Worm (Caenorhabditis elegans) whole organism, L4/young adult: Measurements from ENCODE around the gene swd-2.1.

Source experiments
- W03F9.2 ChIP-seq: fragments of 150-350 bp; optimal IDR thresholded peaks from 2 replicates; lab custom pipeline; 2014; ENCODE audit warnings: missing biosample characterization, missing genetic modification characterization
- dao-5 ChIP-seq: sonication (generic microtip); optimal IDR thresholded peaks from 2 replicates; lab custom pipeline; 2016; ENCODE audit warnings: missing genotype, missing genetic modification characterization, moderate library complexity, missing compliant biosample characterization
- him-1 ChIP-seq: sonication (generic microtip); optimal IDR thresholded peaks from 2 replicates; lab custom pipeline; 2016; ENCODE audit warnings: missing genotype, missing genetic modification reagents, missing genetic modification characterization, missing compliant biosample characterization

The swd-2.1 gene

ce11 chrIV:7760117-7760516 lies 15.7 kb upstream of the swd-2.1 start, which contains the start of gene del-7:
TSS of gene del-7 (plus strand) at chrIV:7760417.
- TF ChIP-seq dao-5 (tag; lab: Kevin White, UChicago) (no peak), W03F9.2 (tag; lab: Kevin White, UChicago) (no peak), him-1 (no peak)

- TF ChIP-seq dao-5 (tag; lab: Kevin White, UChicago): no peak
- TF ChIP-seq him-1: no peak
- no peak for TF ChIP-seq W03F9.2 (tag; lab: Kevin White, UChicago)
Measured at ce11 chrIV:7763748-7764147, 12.1 kb upstream of the swd-2.1 start, which contains the start of the genes C46A5.6 and C46A5.1. TSS of gene C46A5.6 (minus strand) at chrIV:7763848. TSS of gene C46A5.1 (plus strand) at chrIV:7763931.

- TF ChIP-seq dao-5 (tag; lab: Kevin White, UChicago) (no peak), W03F9.2 (tag; lab: Kevin White, UChicago) (peak; percentile 37)
Measured at ce11 chrIV:7764319-7764718, 11.5 kb upstream of the swd-2.1 start.

- TF ChIP-seq dao-5 (tag; lab: Kevin White, UChicago) (no peak), W03F9.2 (tag; lab: Kevin White, UChicago) (no peak), him-1 (no peak)
Measured at ce11 chrIV:7770162-7770561, 5.7 kb upstream of the swd-2.1 start, which contains the start of gene rdl-1. TSS of gene rdl-1 (minus strand) at chrIV:7770262.

ce11 chrIV:7774206-7774605 lies 1.6 kb upstream of the swd-2.1 start, which contains the start of the genes hcf-1 and swd-2.2:
TSS of gene hcf-1 (minus strand) at chrIV:7774275.
TSS of gene swd-2.2 (plus strand) at chrIV:7774411.
- TF ChIP-seq dao-5 (tag; lab: Kevin White, UChicago) (no peak), W03F9.2 (tag; lab: Kevin White, UChicago) (peak; percentile 46)

- TF ChIP-seq him-1: no peak
- TF ChIP-seq W03F9.2 (tag; lab: Kevin White, UChicago): no peak
- TF ChIP-seq dao-5 (tag; lab: Kevin White, UChicago): no peak
Measured at ce11 chrIV:7778865-7779264, 3.0 kb downstream of the swd-2.1 start, which contains the start of gene rpap-3. TSS of gene rpap-3 (minus strand) at chrIV:7778965.

ce11 chrIV:7782292-7782691 lies 6.5 kb downstream of the swd-2.1 start, which contains the start of gene sec-10:
TSS of gene sec-10 (minus strand) at chrIV:7782499.
- TF ChIP-seq dao-5 (tag; lab: Kevin White, UChicago): no peak
- TF ChIP-seq him-1: no peak
- TF ChIP-seq W03F9.2 (tag; lab: Kevin White, UChicago): no peak

ce11 chrIV:7783801-7784411 lies 8.1 kb downstream of the swd-2.1 start, which contains the start of gene tag-321:
TSS of gene tag-321 (minus strand) at chrIV:7783851.
- no peak for TF ChIP-seq him-1
- no peak for TF ChIP-seq dao-5 (tag; lab: Kevin White, UChicago)
- no peak for TF ChIP-seq W03F9.2 (tag; lab: Kevin White, UChicago)

ce11 chrIV:7785506-7786065 lies 9.8 kb downstream of the swd-2.1 start, which contains the start of gene tag-322:
TSS of gene tag-322 (minus strand) at chrIV:7785556.
- no peak for TF ChIP-seq him-1
- no peak for TF ChIP-seq dao-5 (tag; lab: Kevin White, UChicago)
- peak; percentile 73 for TF ChIP-seq W03F9.2 (tag; lab: Kevin White, UChicago)

- TF ChIP-seq him-1: no peak
- no peak for TF ChIP-seq W03F9.2 (tag; lab: Kevin White, UChicago)
- no peak for TF ChIP-seq dao-5 (tag; lab: Kevin White, UChicago)
Measured at ce11 chrIV:7789521-7789949, 13.7 kb downstream of the swd-2.1 start, which contains the start of gene imp-3. TSS of gene imp-3 (minus strand) at chrIV:7789613.

ce11 chrIV:7790151-7790691 lies 14.4 kb downstream of the swd-2.1 start:
- TF ChIP-seq him-1: no peak

ce11 chrIV:7790801-7791588 lies 15.2 kb downstream of the swd-2.1 start, which contains the start of gene rsp-6:
TSS of gene rsp-6 (minus strand) at chrIV:7791229.
- TF ChIP-seq W03F9.2 (tag; lab: Kevin White, UChicago) (peak; percentile 85), dao-5 (tag; lab: Kevin White, UChicago) (no peak), him-1 (peak; percentile 29)

- TF ChIP-seq W03F9.2 (tag; lab: Kevin White, UChicago) (no peak), dao-5 (tag; lab: Kevin White, UChicago) (no peak), him-1 (no peak)
Measured at ce11 chrIV:7791821-7792446, 16.1 kb downstream of the swd-2.1 start, which contains the start of gene C33H5.13. TSS of gene C33H5.13 (minus strand) at chrIV:7792263.
